Fruit fly (Drosophila melanogaster) whole organism, embryonic: ENCODE measurements around the gene MED15.

Experiments
- Abd-B ChIP-seq: fragments of 200-800 bp; sonication (Bioruptor generic); optimal IDR thresholded peaks from 2 replicates; lab custom pipeline; 2018; ENCODE audit warnings: missing biosample characterization, mild to moderate bottlenecking, missing genetic modification characterization, moderate library complexity
- CG10147 ChIP-seq: fragments of 200-800 bp; sonication (Bioruptor generic); optimal IDR thresholded peaks from 2 replicates; lab custom pipeline; 2019; ENCODE audit warnings: missing biosample characterization, mild to moderate bottlenecking, missing genetic modification characterization, moderate library complexity
- CG10209 ChIP-seq: fragments of 200-800 bp; sonication (Bioruptor generic); optimal IDR thresholded peaks from 3 replicates; lab custom pipeline; 2017; ENCODE audit warnings: missing biosample characterization, mild to moderate bottlenecking, missing genetic modification characterization, missing genetic modification reagents
- CG11696 ChIP-seq: fragments of 200-800 bp; sonication (Bioruptor generic); IDR thresholded peaks from 2 replicates; pipeline ENCODE4 v1.3.6; 2022; ENCODE audit warnings: missing biosample characterization, missing genetic modification characterization
- CG12071 ChIP-seq: fragments of 200-800 bp; sonication (Bioruptor generic); optimal IDR thresholded peaks from 3 replicates; lab custom pipeline; 2018; ENCODE audit warnings: missing biosample characterization, mild to moderate bottlenecking, missing genetic modification characterization
- CG12299 ChIP-seq: fragments of 200-800 bp; sonication (Bioruptor generic); optimal IDR thresholded peaks from 2 replicates; lab custom pipeline; 2018; ENCODE audit warnings: missing biosample characterization, mild to moderate bottlenecking, missing genetic modification characterization
- CG13894 ChIP-seq: fragments of 200-800 bp; sonication (Bioruptor generic); optimal IDR thresholded peaks from 3 replicates; lab custom pipeline; 2018; ENCODE audit warnings: missing biosample characterization, mild to moderate bottlenecking, missing genetic modification characterization, moderate library complexity
- CG18599 ChIP-seq: fragments of 200-800 bp; sonication (Bioruptor generic); optimal IDR thresholded peaks from 3 replicates; lab custom pipeline; 2017; ENCODE audit warnings: missing biosample characterization, missing genetic modification characterization, mild to moderate bottlenecking, moderate library complexity, missing genetic modification reagents
- CG4328 ChIP-seq: fragments of 200-800 bp; sonication (Bioruptor generic); optimal IDR thresholded peaks from 3 replicates; lab custom pipeline; 2017; ENCODE audit warnings: missing biosample characterization, missing genetic modification reagents, missing genetic modification characterization
- CG4730 ChIP-seq: fragments of 200-800 bp; sonication (Bioruptor generic); IDR thresholded peaks from 2 replicates; pipeline ENCODE4 v1.3.6; 2022; ENCODE audit warnings: missing biosample characterization, missing genetic modification characterization
- CG6765 ChIP-seq: fragments of 200-800 bp; sonication (Bioruptor generic); optimal IDR thresholded peaks from 3 replicates; lab custom pipeline; 2017; ENCODE audit warnings: missing biosample characterization, mild to moderate bottlenecking, missing genetic modification characterization
- CG7987 ChIP-seq: fragments of 200-800 bp; sonication (Bioruptor generic); optimal IDR thresholded peaks from 2 replicates; lab custom pipeline; 2018; ENCODE audit warnings: missing biosample characterization, mild to moderate bottlenecking, missing genetic modification characterization, moderate library complexity
- CG8290 ChIP-seq, 3 experiments: fragments of 200-800 bp; sonication (Bioruptor generic); optimal IDR thresholded peaks; 2 replicates each; lab custom pipeline; 2016 to 2019; ENCODE audit warnings: missing biosample characterization in 3 of 3, missing genetic modification characterization in 3 of 3, mild to moderate bottlenecking in 2 of 3, moderate library complexity in 1 of 3
- CG8388 ChIP-seq: fragments of 200-800 bp; sonication (Bioruptor generic); optimal IDR thresholded peaks from 2 replicates; lab custom pipeline; 2019; ENCODE audit warnings: missing biosample characterization, mild to moderate bottlenecking, missing genetic modification characterization, moderate library complexity
- CG8478 ChIP-seq: fragments of >200 bp; optimal IDR thresholded peaks from 2 replicates; lab custom pipeline; 2018
- Deaf1 ChIP-seq: fragments of 200-800 bp; optimal IDR thresholded peaks from 3 replicates; lab custom pipeline; 2019; ENCODE audit warnings: missing biosample characterization, mild to moderate bottlenecking, missing genetic modification characterization, moderate library complexity
- Dek ChIP-seq: fragments of 200-800 bp; sonication (Bioruptor generic); optimal IDR thresholded peaks from 3 replicates; lab custom pipeline; 2019; ENCODE audit warnings: missing biosample characterization, mild to moderate bottlenecking, missing genetic modification characterization, moderate library complexity
- ERR ChIP-seq: fragments of 200-800 bp; sonication (Bioruptor generic); optimal IDR thresholded peaks from 2 replicates; lab custom pipeline; 2016; ENCODE audit warnings: missing biosample characterization, missing genetic modification characterization
- Ets65A ChIP-seq: fragments of 200-800 bp; sonication (Bioruptor generic); peaks from one replicate; lab custom pipeline; 2016; ENCODE audit warnings: missing biosample characterization, missing genetic modification characterization
- HLH3B ChIP-seq: fragments of 200-800 bp; sonication (Bioruptor generic); IDR thresholded peaks from 2 replicates; pipeline ENCODE4 v1.3.6; 2022; ENCODE audit warnings: missing biosample characterization, missing genetic modification characterization
- Kr ChIP-seq: fragments of 200-800 bp; sonication (Bioruptor generic); optimal IDR thresholded peaks from 2 replicates; lab custom pipeline; 2017; ENCODE audit warnings: missing biosample characterization, mild to moderate bottlenecking, missing genetic modification characterization
- MTF-1 ChIP-seq: fragments of 200-800 bp; sonication (Bioruptor generic); optimal IDR thresholded peaks from 2 replicates; lab custom pipeline; 2018; ENCODE audit warnings: missing biosample characterization, mild to moderate bottlenecking, missing genetic modification characterization, borderline replicate concordance
- Myb ChIP-seq: fragments of 200-800 bp; sonication (Bioruptor generic); optimal IDR thresholded peaks from 2 replicates; lab custom pipeline; 2016; ENCODE audit warnings: missing biosample characterization, missing genetic modification characterization
- Six4 ChIP-seq: fragments of 200-800 bp; sonication (Bioruptor generic); optimal IDR thresholded peaks from 2 replicates; lab custom pipeline; 2016; ENCODE audit warnings: missing biosample characterization, missing genetic modification characterization
- Trl ChIP-seq, 3 experiments: fragments of >200 bp in 2 of 3; fragments of 200-800 bp in 1 of 3; sonication (Bioruptor generic) in 1 of 3; optimal IDR thresholded peaks; 2 replicates in 1 of 3; 3 replicates in 2 of 3; lab custom pipeline; 2016 to 2017; ENCODE audit warnings: missing biosample characterization in 1 of 3, missing genetic modification characterization in 1 of 3
- cg ChIP-seq: fragments of 200-800 bp; sonication (Bioruptor generic); optimal IDR thresholded peaks from 3 replicates; lab custom pipeline; 2019; ENCODE audit warnings: missing biosample characterization, mild to moderate bottlenecking, missing genetic modification characterization, moderate library complexity
- danr ChIP-seq: fragments of 200-800 bp; sonication (Bioruptor generic); IDR thresholded peaks from 2 replicates; pipeline ENCODE4 v1.3.6; 2022; ENCODE audit warnings: missing biosample characterization, missing genetic modification characterization
- hbn ChIP-seq: fragments of 200-800 bp; sonication (Bioruptor generic); IDR thresholded peaks from 2 replicates; pipeline ENCODE4 v1.3.6; 2022; ENCODE audit warnings: missing biosample characterization, missing genetic modification characterization; ENCODE audit not compliant: partially characterized antibody
- insv ChIP-seq, 2 experiments: fragments of 200-800 bp; sonication (Bioruptor generic); optimal IDR thresholded peaks; 3 replicates each; lab custom pipeline; 2016 to 2018; ENCODE audit warnings: missing biosample characterization in 2 of 2, missing genetic modification characterization in 2 of 2
- lbe ChIP-seq: fragments of 200-800 bp; sonication (Bioruptor generic); optimal IDR thresholded peaks from 2 replicates; lab custom pipeline; 2016; ENCODE audit warnings: missing biosample characterization, mild to moderate bottlenecking, missing genetic modification characterization
- mld ChIP-seq: fragments of 200-800 bp; sonication (Bioruptor generic); IDR thresholded peaks from 3 replicates; pipeline ENCODE4 v1.3.6; 2022; ENCODE audit warnings: missing biosample characterization, missing genetic modification characterization; ENCODE audit not compliant: partially characterized antibody
- nom ChIP-seq: fragments of 200-800 bp; sonication (Bioruptor generic); optimal IDR thresholded peaks from 2 replicates; lab custom pipeline; 2017; ENCODE audit warnings: missing biosample characterization, missing genetic modification characterization, mild to moderate bottlenecking, moderate library complexity, missing genetic modification reagents
- oc ChIP-seq: fragments of 200-800 bp; sonication (Bioruptor generic); optimal IDR thresholded peaks from 2 replicates; lab custom pipeline; 2018; ENCODE audit warnings: missing biosample characterization, mild to moderate bottlenecking, missing genetic modification characterization, moderate library complexity
- pb ChIP-seq: fragments of 200-800 bp; sonication (Bioruptor generic); optimal IDR thresholded peaks from 3 replicates; lab custom pipeline; 2016; ENCODE audit warnings: missing biosample characterization, missing genetic modification characterization
- sens-2 ChIP-seq: fragments of 200-800 bp; sonication (Bioruptor generic); IDR thresholded peaks from 2 replicates; pipeline ENCODE4 v1.3.6; 2022; ENCODE audit warnings: missing biosample characterization, missing genetic modification characterization
- sug ChIP-seq: fragments of 200-800 bp; optimal IDR thresholded peaks from 2 replicates; lab custom pipeline; 2019; ENCODE audit warnings: missing biosample characterization, mild to moderate bottlenecking, missing genetic modification characterization, moderate library complexity
- toy ChIP-seq: fragments of 200-800 bp; sonication (Bioruptor generic); IDR thresholded peaks from 2 replicates; pipeline ENCODE4 v1.3.6; 2022; ENCODE audit warnings: missing biosample characterization, missing genetic modification characterization
- trem ChIP-seq: fragments of 200-800 bp; optimal IDR thresholded peaks from 3 replicates; lab custom pipeline; 2019; ENCODE audit warnings: missing biosample characterization, mild to moderate bottlenecking, missing genetic modification characterization, moderate library complexity
- ttk ChIP-seq: fragments of 200-800 bp; sonication (Bioruptor generic); IDR thresholded peaks from 2 replicates; pipeline ENCODE4 v2.1.2; 2022; ENCODE audit warnings: missing biosample characterization, missing genetic modification characterization
- z ChIP-seq: fragments of 200-800 bp; sonication (Bioruptor generic); IDR thresholded peaks from 3 replicates; pipeline ENCODE4 v1.3.6; 2022; ENCODE audit warnings: missing biosample characterization, missing genetic modification characterization

MED15 gene

dm6 chr2L:485825-486240, 13.0 kb downstream of the MED15 start (continued):
- peak; percentile 95 for TF ChIP-seq nom
- peak; percentile 94 for TF ChIP-seq CG10209 (GFP tag; lab: Kevin White, UChicago)
- TF ChIP-seq Ets65A (GFP tag; lab: Kevin White, UChicago): peak; percentile 91
- no peak for TF ChIP-seq mld
- TF ChIP-seq hbn: no peak
- peak; percentile 97 for TF ChIP-seq CG12071 (GFP tag; lab: Kevin White, UChicago)
- TF ChIP-seq trem (tag; lab: Kevin White, UChicago): peak; percentile 35
- TF ChIP-seq Abd-B (GFP tag; lab: Kevin White, UChicago): no peak
- TF ChIP-seq insv (GFP tag; optimal IDR thresholded peaks at IDR 0.05; lab: Kevin White, UChicago): peak; percentile 24 to 73
- TF ChIP-seq Myb (GFP tag; lab: Kevin White, UChicago): peak; percentile 72
- peak; percentile 92 for TF ChIP-seq lbe
- peak; percentile 97 for TF ChIP-seq MTF-1
- TF ChIP-seq pb (GFP tag; lab: Kevin White, UChicago): peak; percentile 90
- peak; percentile 85 for TF ChIP-seq Six4
- TF ChIP-seq CG8478 (lab: Kevin White, UChicago): no peak
- TF ChIP-seq sens-2 (GFP tag; lab: Robert Waterston, UW): peak; percentile 55

- TF ChIP-seq toy (GFP tag; lab: Robert Waterston, UW): no peak
- no peak for TF ChIP-seq CG12299 (tag; lab: Kevin White, UChicago)
- TF ChIP-seq oc (tag; lab: Kevin White, UChicago): no peak
- peak; percentile 20 for TF ChIP-seq sug (tag; lab: Kevin White, UChicago)
- TF ChIP-seq CG8388: no peak
- peak in 1 of 2 experiments; percentile 37 for TF ChIP-seq Trl (optimal IDR thresholded peaks at IDR 0.05; lab: Kevin White, UChicago)
- no peak for TF ChIP-seq Trl (GFP tag; optimal IDR thresholded peaks at IDR 0.05; lab: Kevin White, UChicago)
- TF ChIP-seq danr (GFP tag; lab: Robert Waterston, UW): no peak
- TF ChIP-seq CG6765 (GFP tag; lab: Kevin White, UChicago): no peak
- TF ChIP-seq Deaf1: peak; percentile 10
- no peak for TF ChIP-seq Dek (tag; lab: Kevin White, UChicago)
- no peak for TF ChIP-seq z (GFP tag; lab: Robert Waterston, UW)
- no peak for TF ChIP-seq CG4730 (GFP tag; lab: Robert Waterston, UW)
- peak; percentile 73 for TF ChIP-seq ERR (GFP tag; lab: Kevin White, UChicago)
- no peak for TF ChIP-seq cg (GFP tag; lab: Kevin White, UChicago)
- no peak for TF ChIP-seq CG10147
- no peak for TF ChIP-seq ttk (GFP tag; lab: Robert Waterston, UW)
- TF ChIP-seq Kr (GFP tag; lab: Kevin White, UChicago): no peak
- TF ChIP-seq CG7987: peak; percentile 47
- peak; percentile 2 for TF ChIP-seq CG18599
- TF ChIP-seq CG8290 (GFP tag; optimal IDR thresholded peaks at IDR 0.05; lab: Kevin White, UChicago): no peak
- TF ChIP-seq CG8290 (tag; optimal IDR thresholded peaks at IDR 0.05; lab: Kevin White, UChicago): peak in 1 of 2 experiments; percentile 32
- TF ChIP-seq CG4328 (GFP tag; lab: Kevin White, UChicago): no peak
- TF ChIP-seq HLH3B (GFP tag; lab: Robert Waterston, UW): no peak
- TF ChIP-seq CG11696 (GFP tag; lab: Robert Waterston, UW): 0 out of 2 replicates have a peak, but pooled peaks have one; percentile 31
- TF ChIP-seq CG13894 (tag; lab: Kevin White, UChicago): no peak
These were observed 14.4 kb downstream of the MED15 start for dm6 chr2L:487171-487570.
